Worm (Caenorhabditis elegans) whole organism, dauer: ENCODE data around the gene F21C10.1.

Source experiments
- unc-62 ChIP-seq: sonication (generic microtip); optimal IDR thresholded peaks from 2 replicates; lab custom pipeline; 2017; ENCODE audit warnings: missing biosample characterization, missing genetic modification reagents, missing genetic modification characterization

F21C10.1 gene

DNA sequence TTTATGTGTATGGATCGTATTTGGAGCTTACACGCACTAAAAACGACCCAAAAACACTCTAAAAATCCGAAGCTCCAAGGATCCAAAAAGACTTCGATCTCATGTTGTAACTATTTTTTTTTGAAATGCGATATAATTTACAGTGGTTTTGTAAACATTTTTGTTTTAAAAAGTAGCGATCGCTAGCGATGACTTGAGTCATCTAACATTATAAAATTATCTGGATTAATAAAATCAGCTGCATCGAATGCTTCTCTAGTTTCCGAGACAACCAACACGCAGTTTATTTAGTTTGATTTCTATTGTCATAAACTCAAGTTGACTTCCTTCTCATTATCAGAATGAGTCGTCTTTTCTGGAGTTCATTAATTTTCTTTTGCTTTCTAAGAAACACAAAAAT is at the start of gene F21C10.1:
TSS of gene F21C10.1 (plus strand) at position 301 of the 400 bp plus-strand sequence.
- TF ChIP-seq unc-62, result no peak

DNA sequence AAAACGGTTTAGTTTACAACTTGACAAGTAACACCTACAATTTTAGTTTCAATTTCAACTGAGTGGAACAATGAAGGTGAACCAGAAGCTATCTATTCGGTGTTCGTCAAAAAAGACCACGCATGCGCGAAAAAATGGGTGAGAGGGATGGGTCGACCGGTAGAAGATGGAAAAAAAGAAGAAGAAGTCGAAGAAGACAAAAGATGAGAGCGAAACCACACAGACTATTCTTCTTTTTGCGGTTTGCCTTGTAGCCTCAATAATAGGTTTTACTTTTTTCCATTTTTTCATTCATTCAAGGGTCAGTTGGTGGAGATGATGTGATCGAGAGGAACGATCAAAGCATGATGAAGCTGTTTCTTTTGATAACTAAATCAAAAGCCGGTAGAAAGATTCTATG is 49.8 kb upstream of the F21C10.1 start:
- TF ChIP-seq unc-62, result no peak

DNA sequence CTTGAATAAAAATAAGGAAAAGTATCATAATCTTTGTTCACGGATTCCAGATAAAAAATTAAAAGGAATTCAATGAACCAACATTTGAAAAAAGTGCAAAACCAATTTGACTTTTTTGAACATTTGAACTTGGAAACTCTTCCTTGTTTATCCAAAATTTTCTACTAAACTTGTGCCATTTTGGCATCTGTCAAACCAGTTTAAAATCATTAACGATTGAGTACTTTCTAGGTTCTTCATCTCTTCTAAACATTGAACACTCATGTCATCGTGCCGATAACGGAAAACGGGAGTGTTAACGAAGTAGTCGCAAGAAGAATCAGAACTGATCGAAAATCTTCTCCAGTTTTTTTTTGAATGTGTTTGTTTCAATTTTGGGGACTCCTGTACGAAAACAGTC is 47.9 kb upstream of the F21C10.1 start:
- TF ChIP-seq unc-62, result no peak

DNA sequence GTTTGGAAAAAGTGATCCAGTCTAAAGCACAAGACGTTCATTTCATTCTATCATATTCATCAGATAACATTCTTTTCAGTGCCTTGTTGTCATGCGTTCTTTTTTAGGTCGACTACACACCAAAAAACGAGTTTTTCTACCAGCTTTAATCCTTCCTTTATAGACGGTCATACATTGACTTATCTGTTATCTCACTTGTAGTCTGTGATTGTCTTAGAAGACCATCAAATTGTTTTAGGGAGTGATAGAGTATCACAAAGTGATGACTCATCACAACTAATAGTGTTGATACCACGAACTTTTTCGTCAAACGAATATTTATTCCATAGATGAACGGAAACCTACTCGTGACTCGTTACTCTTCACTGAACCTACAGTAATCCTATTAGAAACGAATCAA is 46.3 kb upstream of the F21C10.1 start:
- no peak for TF ChIP-seq unc-62

DNA sequence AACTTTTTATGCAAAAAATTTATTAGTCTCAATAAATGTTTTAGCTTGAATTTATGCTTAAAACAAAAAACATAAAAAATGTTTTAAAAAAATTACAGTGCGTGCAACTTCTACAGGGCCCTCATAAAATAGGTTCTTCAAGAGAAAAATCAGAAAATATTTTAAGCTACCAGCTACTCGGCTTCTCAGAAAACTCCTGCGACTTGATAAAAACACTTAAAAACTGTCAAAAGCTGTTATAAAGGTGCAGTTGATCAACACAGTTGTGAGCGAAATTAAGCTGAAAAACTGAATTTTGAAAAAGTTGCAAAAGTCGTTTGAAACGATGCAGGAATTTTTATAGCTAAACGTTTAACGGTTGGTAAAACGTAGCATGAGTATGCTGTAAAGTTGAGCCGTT is 43.4 kb upstream of the F21C10.1 start:
- TF ChIP-seq unc-62, result no peak

DNA sequence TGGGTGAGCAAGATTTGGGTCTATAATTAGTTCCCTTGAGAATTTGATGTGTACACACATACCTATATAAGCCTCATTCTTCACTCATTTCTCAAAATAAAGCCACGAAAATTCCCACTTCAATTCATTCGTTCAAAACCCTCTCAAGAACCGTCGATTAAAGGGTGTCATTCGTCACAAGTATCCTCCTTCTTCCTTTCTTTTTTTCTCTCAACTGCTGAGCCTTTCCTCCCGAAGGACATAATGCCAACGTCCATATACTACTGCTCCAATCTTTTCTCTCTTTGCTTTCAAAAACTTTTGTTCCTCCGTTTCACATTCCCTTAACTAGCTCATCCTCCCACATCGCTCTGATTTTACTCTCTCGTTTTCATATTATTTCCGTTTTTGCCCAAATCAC is 39.9 kb upstream of the F21C10.1 start, which contains the start of gene T27E4.1:
TSS of gene T27E4.1 (plus strand) at position 137 of the 400 bp plus-strand sequence.
- TF ChIP-seq unc-62, result no peak

DNA sequence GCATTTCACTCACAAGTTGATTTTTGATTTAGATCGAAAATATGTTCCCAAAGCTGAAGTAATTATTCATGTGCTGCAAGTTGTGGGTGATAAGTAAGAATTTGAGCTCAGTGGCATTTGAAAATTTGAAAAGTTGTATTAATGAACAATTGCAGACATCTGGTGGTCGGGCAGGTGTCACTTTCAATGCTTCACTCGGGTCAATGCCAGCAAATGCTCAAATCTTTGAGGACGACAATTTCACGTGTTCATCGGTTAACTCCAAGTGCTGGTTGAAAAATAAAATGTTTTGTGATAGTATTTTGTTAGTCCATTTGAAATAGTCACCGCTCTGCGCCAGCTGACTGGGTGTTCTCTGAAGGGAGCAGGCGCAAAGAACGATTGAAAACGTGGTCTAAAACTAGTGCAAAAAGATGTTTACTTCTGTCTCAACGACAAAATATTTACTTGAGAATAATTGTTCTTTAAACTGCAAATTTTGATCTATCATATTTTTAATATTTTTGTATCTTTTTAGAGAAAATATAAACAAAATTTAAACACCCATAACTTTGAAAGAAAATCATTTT is 38.0 kb upstream of the F21C10.1 start:
- no peak for TF ChIP-seq unc-62

DNA sequence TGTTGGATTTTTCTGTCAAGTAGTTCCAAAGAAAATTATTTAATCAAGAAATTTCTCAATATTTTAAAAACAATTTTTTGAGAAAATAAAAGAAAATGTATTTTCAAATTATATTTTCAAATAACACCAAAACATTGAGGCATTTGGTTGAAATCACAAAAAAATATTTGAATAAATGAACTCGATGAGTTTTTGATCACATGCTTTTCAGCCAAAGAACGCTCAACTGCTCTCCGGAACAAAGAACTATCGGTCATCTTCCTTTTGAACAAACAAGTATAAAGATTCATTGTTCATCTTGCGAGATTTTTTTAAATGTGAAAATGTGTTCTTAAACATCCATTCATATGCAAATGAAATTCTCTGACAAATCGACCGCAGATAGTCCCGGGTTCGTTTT is 37.2 kb upstream of the F21C10.1 start:
- no peak for TF ChIP-seq unc-62

DNA sequence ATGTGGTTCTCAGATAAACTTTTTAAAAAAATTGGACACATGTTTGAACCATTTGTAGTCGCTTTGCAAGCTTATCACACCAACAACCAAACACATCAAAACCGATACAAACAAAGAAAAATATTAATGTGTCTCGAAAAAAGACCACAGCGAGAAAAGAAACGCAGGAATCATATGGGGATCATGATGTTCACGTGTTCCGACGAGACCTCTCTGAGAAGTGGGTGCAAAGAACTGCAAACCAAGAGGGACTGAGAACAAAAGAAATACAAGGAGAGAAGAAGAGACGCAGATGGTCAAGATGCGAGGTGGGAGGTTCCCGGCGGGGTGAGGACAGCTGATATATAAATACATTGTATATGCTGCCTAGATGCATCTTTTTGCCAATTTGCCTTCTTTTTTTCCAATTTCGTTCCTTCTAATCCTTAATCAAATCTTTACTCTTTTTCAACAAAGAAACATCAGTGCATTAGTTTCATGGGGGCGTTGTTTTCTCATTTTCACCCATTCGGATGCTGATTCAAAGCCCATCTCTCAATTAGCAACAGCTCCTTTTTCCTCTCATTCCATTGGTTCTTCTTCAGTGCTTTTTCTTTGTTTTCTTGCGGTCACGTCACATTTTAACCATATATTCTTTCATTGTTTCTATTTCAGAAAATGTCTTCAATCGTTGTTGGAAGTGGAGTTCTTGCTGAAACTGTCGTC is 36.4 kb upstream of the F21C10.1 start, which contains the start of gene F21C10.10:
TSS of gene F21C10.10 (plus strand) at position 655 of the 705 bp plus-strand sequence.
- no peak for TF ChIP-seq unc-62

DNA sequence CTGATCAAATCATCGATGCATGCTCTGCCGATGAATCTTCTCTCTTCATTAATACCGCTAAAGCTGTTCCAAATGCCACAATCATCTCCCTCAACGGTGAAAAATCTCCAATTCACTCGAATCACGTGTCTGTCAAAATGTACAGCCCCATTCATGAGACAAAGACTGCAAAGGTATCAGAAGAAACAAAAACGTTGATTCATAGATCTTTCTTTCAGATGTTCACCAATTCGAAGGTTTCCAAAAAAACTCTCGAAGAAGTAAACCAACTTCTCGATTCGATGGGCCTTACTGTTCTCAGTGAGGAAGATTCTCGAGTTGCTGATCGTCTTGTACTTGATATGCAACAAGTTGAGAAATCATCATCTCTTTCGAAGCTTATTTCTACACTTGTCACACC is 35.5 kb upstream of the F21C10.1 start:
- TF ChIP-seq unc-62, result no peak

DNA sequence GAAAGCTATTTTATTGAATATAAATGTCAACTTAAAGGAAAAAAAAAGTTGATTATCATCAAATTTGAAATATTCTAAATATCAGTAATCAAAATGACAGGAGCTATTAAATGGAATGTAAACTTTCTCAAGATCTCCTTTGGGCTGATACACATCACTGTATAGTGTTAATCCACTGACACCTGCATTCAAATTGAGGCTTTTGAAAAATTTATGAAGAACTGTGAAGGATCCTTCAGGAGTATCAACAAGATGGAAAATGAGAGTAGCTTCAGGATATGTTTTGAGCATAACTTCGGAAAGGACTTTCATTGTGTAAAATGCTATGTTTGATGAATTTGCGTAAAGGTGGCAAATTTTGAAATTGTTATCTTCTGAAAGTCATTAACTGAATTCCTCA is 34.9 kb upstream of the F21C10.1 start:
- TF ChIP-seq unc-62, result no peak

DNA sequence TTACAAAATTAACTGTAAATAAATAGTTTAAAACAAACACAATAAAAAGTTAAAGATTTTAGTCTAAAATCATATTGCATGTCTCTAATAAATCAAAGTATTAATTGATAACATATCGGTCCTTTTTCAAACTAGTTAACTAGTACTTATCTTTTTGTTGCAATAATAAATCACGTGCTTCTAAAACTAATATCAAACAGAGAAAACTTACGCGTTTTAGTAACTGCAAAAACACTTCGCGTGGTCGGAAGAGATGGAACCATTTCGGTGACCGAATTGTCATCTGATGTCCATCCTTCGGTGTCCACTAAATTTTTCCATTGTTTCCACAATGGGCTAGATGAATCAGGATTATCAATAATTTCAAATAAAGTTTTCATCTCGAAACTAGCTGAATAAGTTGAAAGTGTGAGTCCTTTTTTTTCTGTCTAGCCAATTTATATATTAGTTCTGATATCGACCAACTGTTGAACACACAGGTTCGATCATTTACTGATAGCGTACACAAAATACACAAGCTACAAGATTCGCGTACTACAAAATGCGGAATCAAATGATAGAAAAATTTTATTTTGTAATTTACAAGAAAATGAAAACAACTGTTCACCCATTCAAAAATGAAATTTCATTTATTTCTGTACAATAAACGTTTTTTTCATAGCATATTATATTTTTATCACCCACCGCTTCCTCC is 33.7 kb upstream of the F21C10.1 start, which contains the start of gene F21C10.9:
TSS of gene F21C10.9 (minus strand) at position 417 of the 694 bp plus-strand sequence.
- no peak for TF ChIP-seq unc-62

DNA sequence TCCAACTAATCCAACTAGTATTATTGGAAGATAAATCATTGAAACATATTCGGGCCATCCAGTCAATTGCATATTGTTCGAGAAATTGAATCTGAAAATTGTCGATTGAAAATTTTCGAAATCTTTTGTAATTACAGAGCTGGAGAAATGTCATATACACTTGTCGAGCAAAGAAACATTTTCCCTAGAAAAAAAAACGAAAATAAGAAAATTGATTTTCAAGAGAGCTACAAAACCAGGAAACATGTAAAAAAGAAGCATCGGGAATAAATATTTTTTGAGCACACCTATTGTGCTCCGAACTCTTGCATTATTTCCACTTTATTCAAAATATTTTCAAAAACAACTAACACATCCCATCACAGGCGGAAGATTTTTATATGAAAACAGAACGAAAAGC is 31.1 kb upstream of the F21C10.1 start, which contains the start of gene frpr-6:
TSS of gene frpr-6 (minus strand) at position 101 of the 400 bp plus-strand sequence.
- no peak for TF ChIP-seq unc-62

DNA sequence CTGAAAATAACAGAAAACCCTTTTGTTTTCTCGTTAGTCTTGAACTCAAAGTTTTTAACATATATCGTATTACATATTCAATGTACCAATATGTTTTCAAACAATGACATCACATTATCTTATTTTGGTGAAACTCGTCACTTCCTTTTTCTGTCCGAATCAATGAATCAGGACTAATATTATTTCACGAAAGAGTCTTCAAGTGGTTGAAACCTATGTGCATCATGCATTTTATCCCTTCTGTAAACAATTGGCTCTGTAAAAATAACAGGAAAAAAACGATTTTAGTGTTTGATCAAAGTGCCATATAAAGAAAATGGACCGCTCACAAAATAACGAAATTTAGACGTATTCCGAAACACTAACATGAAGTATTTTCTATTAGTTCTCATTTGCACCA is 23.9 kb upstream of the F21C10.1 start, which contains the start of gene F21C10.18:
TSS of gene F21C10.18 (plus strand) at position 301 of the 400 bp plus-strand sequence.
- TF ChIP-seq unc-62, result no peak

DNA sequence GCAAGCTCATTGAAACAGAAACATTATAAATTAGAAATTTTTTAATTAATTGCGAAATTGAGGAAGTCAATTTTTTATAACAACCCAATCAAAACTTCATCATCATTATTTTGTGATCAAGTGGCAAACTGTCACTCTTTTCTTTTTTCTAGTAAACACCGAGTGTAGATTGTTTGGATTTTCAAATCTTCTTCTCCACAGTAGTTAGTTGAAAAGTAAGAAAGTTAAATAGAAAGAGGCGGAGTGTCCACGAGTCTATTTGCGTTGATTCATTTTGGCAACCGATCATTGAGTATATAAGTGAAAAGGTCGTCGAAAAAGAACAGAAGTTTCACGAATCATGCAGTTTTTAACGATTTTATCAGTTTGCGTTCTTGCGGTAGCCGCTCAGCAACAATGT is 22.9 kb upstream of the F21C10.1 start, which contains the start of gene pqn-31:
TSS of gene pqn-31 (plus strand) at position 301 of the 400 bp plus-strand sequence.
- no peak for TF ChIP-seq unc-62

DNA sequence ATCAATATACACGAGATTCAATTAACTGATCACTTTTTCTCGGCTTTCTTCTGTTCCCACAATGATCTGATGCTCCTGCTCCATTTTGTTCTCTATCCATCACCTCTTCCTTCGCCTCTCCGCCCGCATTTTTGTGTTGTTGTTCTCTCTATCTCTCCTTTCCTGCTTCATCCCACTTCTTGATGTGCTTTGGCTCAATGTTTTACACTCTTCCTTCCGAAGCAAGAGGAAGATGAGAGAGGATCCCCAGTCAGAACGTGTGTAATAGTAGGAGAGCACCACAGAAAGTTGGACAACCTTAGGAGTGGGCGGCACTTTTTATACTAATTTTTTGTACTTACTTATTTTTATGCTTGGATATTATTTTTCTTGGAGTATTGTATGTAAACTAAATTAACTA is 20.2 kb upstream of the F21C10.1 start:
- TF ChIP-seq unc-62, result no peak

DNA sequence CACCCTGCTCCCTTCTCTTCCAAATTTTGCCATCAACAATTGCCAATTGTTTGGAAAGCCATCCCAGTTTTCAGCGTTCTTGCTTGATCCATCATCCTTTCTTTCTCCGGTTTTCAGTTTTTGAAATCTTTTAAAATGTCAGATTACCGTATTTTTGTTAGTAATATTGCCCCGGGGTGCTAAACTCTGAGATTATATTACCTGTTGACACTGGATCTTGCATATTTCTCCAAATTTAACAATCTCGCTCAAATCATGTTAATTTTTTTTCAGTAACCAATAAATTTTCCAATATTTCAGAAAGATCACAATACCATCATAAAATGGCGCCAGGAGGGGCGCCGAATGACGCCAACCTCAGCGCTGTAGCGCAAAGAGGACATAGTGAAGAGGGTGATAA is 19.7 kb upstream of the F21C10.1 start, which contains the start of gene F21C10.7:
TSS of gene F21C10.7 (plus strand) at position 301 of the 400 bp plus-strand sequence.
- no peak for TF ChIP-seq unc-62
